Fruit fly (Drosophila melanogaster) whole organism, embryonic: Measurements from ENCODE around the gene alpha-Est7.

ENCODE experiments used
- Bgb ChIP-seq: fragments of 200-800 bp; sonication (Bioruptor generic); IDR thresholded peaks from 2 replicates; pipeline ENCODE4 v1.3.6; 2022; ENCODE audit warnings: missing biosample characterization, missing genetic modification characterization; ENCODE audit not compliant: partially characterized antibody
- BtbVII ChIP-seq: fragments of 200-800 bp; sonication (Bioruptor generic); optimal IDR thresholded peaks from 3 replicates; lab custom pipeline; 2017; ENCODE audit warnings: missing biosample characterization, mild to moderate bottlenecking, missing genetic modification characterization
- CG12219 ChIP-seq: fragments of 200-800 bp; sonication (Bioruptor generic); optimal IDR thresholded peaks from 3 replicates; lab custom pipeline; 2018; ENCODE audit warnings: missing biosample characterization, mild to moderate bottlenecking, missing genetic modification characterization
- CG16813 ChIP-seq: fragments of 200-800 bp; sonication (Bioruptor generic); IDR thresholded peaks from 3 replicates; pipeline ENCODE4 v1.3.6; 2022; ENCODE audit warnings: missing biosample characterization, missing genetic modification characterization; ENCODE audit not compliant: partially characterized antibody
- CG17361 ChIP-seq: fragments of 200-800 bp; sonication (Bioruptor generic); IDR thresholded peaks from 3 replicates; pipeline ENCODE4 v1.3.6; 2022; ENCODE audit warnings: missing biosample characterization, missing genetic modification characterization
- CG42726 ChIP-seq: fragments of 200-800 bp; sonication (Bioruptor generic); IDR thresholded peaks from 2 replicates; pipeline ENCODE4 v1.3.6; 2022; ENCODE audit warnings: missing biosample characterization, missing genetic modification characterization; ENCODE audit not compliant: partially characterized antibody
- Scr ChIP-seq: fragments of 200-800 bp; sonication (Bioruptor generic); IDR thresholded peaks from 2 replicates; pipeline ENCODE4 v1.3.6; 2022; ENCODE audit warnings: missing biosample characterization, missing genetic modification characterization; ENCODE audit not compliant: partially characterized antibody
- bbx ChIP-seq: fragments of 200-800 bp; sonication (Bioruptor generic); IDR thresholded peaks from 2 replicates; pipeline ENCODE4 v1.3.6; 2022; ENCODE audit warnings: missing biosample characterization, missing genetic modification characterization; ENCODE audit not compliant: partially characterized antibody
- eve ChIP-seq, 2 experiments: fragments of >200 bp; optimal IDR thresholded peaks; 2 replicates each; lab custom pipeline; 2017; ENCODE audit warnings: missing biosample characterization in 2 of 2, missing genetic modification characterization in 2 of 2
- tna ChIP-seq: fragments of 200-800 bp; sonication (Bioruptor generic); IDR thresholded peaks from 2 replicates; pipeline ENCODE4 v1.3.6; 2022; ENCODE audit warnings: missing biosample characterization, missing genetic modification characterization; ENCODE audit not compliant: partially characterized antibody

alpha-Est7 gene

dm6 chr3R:7471894-7472293 is 51.7 kb downstream of the alpha-Est7 start (continued):
- TF ChIP-seq Bgb (GFP tag; lab: Robert Waterston, UW) (peak; percentile 75), tna (GFP tag; lab: Robert Waterston, UW) (peak; percentile 63), eve (GFP tag; optimal IDR thresholded peaks at IDR 0.05; lab: Kevin White, UChicago) (peak in 1 of 2 experiments; percentile 13), CG12219 (GFP tag; lab: Kevin White, UChicago) (no peak), bbx (peak; percentile 74; the same call in 1 of the 2 replicates), CG17361 (GFP tag; lab: Robert Waterston, UW) (peak; percentile 29; the same call in 1 of the 3 replicates), CG16813 (peak; percentile 84), BtbVII (GFP tag; lab: Kevin White, UChicago) (no peak), Scr (GFP tag; lab: Robert Waterston, UW) (peak; percentile 65), CG42726 (GFP tag; lab: Robert Waterston, UW) (peak; percentile 61; the same call in 1 of the 2 replicates)
